Fruit fly (Drosophila melanogaster): ENCODE measurements around the gene CG5885.

Gene CG5885

dm6 chr2L:9918020-9918959 lies at the start of gene CG5885, which contains the start of gene CG4598 (continued):
- peak; percentile 70 for TF ChIP-seq CG18262 (tag; optimal IDR thresholded peaks at IDR 0.05)
- peak; percentile 82 for TF ChIP-seq HLH4C (GFP tag; IDR thresholded peaks at IDR 0.05; ENCODE audit: partially characterized antibody)
- TF ChIP-seq Dll (GFP tag; IDR thresholded peaks at IDR 0.05; ENCODE audit: partially characterized antibody), result peak; percentile 77
- peak; percentile 70 for TF ChIP-seq CG17328 (GFP tag; IDR thresholded peaks at IDR 0.05)
- peak; percentile 34 for TF ChIP-seq CG3281 (GFP tag; optimal IDR thresholded peaks at IDR 0.05)
- TF ChIP-seq CG7745 (tag; optimal IDR thresholded peaks at IDR 0.05), result no peak
- peak; percentile 38 for TF ChIP-seq Hsf (GFP tag; optimal IDR thresholded peaks at IDR 0.05)
- no peak for TF ChIP-seq CG5953 (GFP tag; IDR thresholded peaks at IDR 0.05)
- peak; percentile 69 for TF ChIP-seq CG1602 (GFP tag; optimal IDR thresholded peaks at IDR 0.05)
- no peak for TF ChIP-seq Sry-β (GFP tag; optimal IDR thresholded peaks at IDR 0.05)
- TF ChIP-seq BtbVII (GFP tag; optimal IDR thresholded peaks at IDR 0.05), result peak; percentile 52
- peak; percentile 34; the same call in 1 of the 2 replicates for TF ChIP-seq CG32767 (GFP tag; IDR thresholded peaks at IDR 0.05)
- TF ChIP-seq CG1647 (GFP tag; optimal IDR thresholded peaks at IDR 0.05), result no peak
- no peak; the same call in 1 of the 2 replicates for TF ChIP-seq sim (GFP tag; IDR thresholded peaks at IDR 0.05)
- no peak for TF ChIP-seq CG17568 (GFP tag; optimal IDR thresholded peaks at IDR 0.05)
- TF ChIP-seq CG15696 (tag; optimal IDR thresholded peaks at IDR 0.05), result peak; percentile 56
- TF ChIP-seq mld (GFP tag; IDR thresholded peaks at IDR 0.05; ENCODE audit: partially characterized antibody), result peak; percentile 82
- TF ChIP-seq CG17802 (tag; optimal IDR thresholded peaks at IDR 0.05), result no peak
- TF ChIP-seq Lhr (GFP tag; optimal IDR thresholded peaks at IDR 0.05), result peak; percentile 44
- peak; percentile 44; the same call in 2 of the 3 replicates for TF ChIP-seq tgo (GFP tag; IDR thresholded peaks at IDR 0.05)
- TF ChIP-seq CG9797 (GFP tag; optimal IDR thresholded peaks at IDR 0.05), result peak; percentile 47
- peak; percentile 11 to 81 for TF ChIP-seq Hr51 (GFP tag; optimal IDR thresholded peaks at IDR 0.05)
- TF ChIP-seq mam (GFP tag; optimal IDR thresholded peaks at IDR 0.05), result peak; percentile 71
- TF ChIP-seq CG12219 (GFP tag; optimal IDR thresholded peaks at IDR 0.05), result peak; percentile 59
- TF ChIP-seq Gug (GFP tag; IDR thresholded peaks at IDR 0.05), result peak; percentile 56; the same call in 2 of the 4 replicates
- no peak for TF ChIP-seq CG8359 (GFP tag; optimal IDR thresholded peaks at IDR 0.05; ENCODE audit: borderline replicate concordance)
- TF ChIP-seq CG4424 (GFP tag; optimal IDR thresholded peaks at IDR 0.05), result peak; percentile 63
- no peak for TF ChIP-seq dimm (GFP tag; IDR thresholded peaks at IDR 0.05)
- no peak for TF ChIP-seq prd (optimal IDR thresholded peaks at IDR 0.05)
- TF ChIP-seq prd (GFP tag; IDR thresholded peaks at IDR 0.05), result peak; percentile 54; the same call in 2 of the 3 replicates
- TF ChIP-seq seq (GFP tag; IDR thresholded peaks at IDR 0.05), result no peak
- TF ChIP-seq Nf-YC (tag; optimal IDR thresholded peaks at IDR 0.05), result peak; percentile 67
- no peak; the same call in 1 of the 2 replicates for TF ChIP-seq CG8765 (GFP tag; IDR thresholded peaks at IDR 0.05)
- TF ChIP-seq Meics (GFP tag; optimal IDR thresholded peaks at IDR 0.05), result peak; percentile 56
- no peak for TF ChIP-seq TFAM (GFP tag; optimal IDR thresholded peaks at IDR 0.05)
- TF ChIP-seq GATAe (GFP tag; conservative IDR thresholded peaks at IDR 0.05), result no peak
- no peak for TF ChIP-seq wek (GFP tag; optimal IDR thresholded peaks at IDR 0.05)
- peak; percentile 57 for TF ChIP-seq CG10431 (GFP tag; optimal IDR thresholded peaks at IDR 0.05)
- no peak for TF ChIP-seq ftz-f1 (GFP tag; optimal IDR thresholded peaks at IDR 0.05)
- no peak for TF ChIP-seq zf30C (GFP tag; optimal IDR thresholded peaks at IDR 0.05)
- TF ChIP-seq chif (GFP tag; optimal IDR thresholded peaks at IDR 0.05), result peak in 1 of 2 experiments; percentile 30
- TF ChIP-seq CG6683 (GFP tag; optimal IDR thresholded peaks at IDR 0.05), result no peak
- no peak for TF ChIP-seq CG3065 (GFP tag; optimal IDR thresholded peaks at IDR 0.05)
- peak; percentile 55; the same call in 1 of the 2 replicates for TF ChIP-seq onecut (GFP tag; IDR thresholded peaks at IDR 0.05)
- peak; percentile 64 for TF ChIP-seq CG15514 (GFP tag; optimal IDR thresholded peaks at IDR 0.05)
- no peak for TF ChIP-seq ash1 (GFP tag; optimal IDR thresholded peaks at IDR 0.05)
- peak; percentile 37 for TF ChIP-seq bab2 (GFP tag; optimal IDR thresholded peaks at IDR 0.05)
- peak; percentile 80 for TF ChIP-seq lilli (GFP tag; optimal IDR thresholded peaks at IDR 0.05)
